Worm (Caenorhabditis elegans) whole organism, L2 larva: ENCODE measurements around the gene hsp-110.

ENCODE experiments used
- C34F6.9 ChIP-seq: fragments of 150-350 bp; optimal IDR thresholded peaks from 2 replicates; lab custom pipeline; 2014; ENCODE audit warnings: missing biosample characterization, missing genetic modification characterization
- aly-2 ChIP-seq: fragments of 150-350 bp; optimal IDR thresholded peaks from 2 replicates; lab custom pipeline; 2014; ENCODE audit warnings: missing biosample characterization, missing genetic modification characterization
- blmp-1 ChIP-seq: sonication (generic microtip); optimal IDR thresholded peaks from 2 replicates; lab custom pipeline; 2017; ENCODE audit warnings: missing genetic modification characterization, mild to moderate bottlenecking, missing compliant biosample characterization, antibody characterized with exemption, moderate library complexity; ENCODE audit not compliant: insufficient read depth
- dmd-4 ChIP-seq: sonication (generic microtip); optimal IDR thresholded peaks from 2 replicates; lab custom pipeline; 2017; ENCODE audit warnings: missing biosample characterization, missing genetic modification characterization
- gmeb-1 ChIP-seq: fragments of 150-350 bp; optimal IDR thresholded peaks from 2 replicates; lab custom pipeline; 2014; ENCODE audit warnings: missing biosample characterization, missing genetic modification characterization
- lsy-2 ChIP-seq, 2 experiments: fragments of 150-350 bp in 1 of 2; sonication (generic microtip) in 1 of 2; optimal IDR thresholded peaks; 2 replicates each; lab custom pipeline; 2014 to 2017; ENCODE audit warnings: missing biosample characterization in 2 of 2, missing genetic modification characterization in 2 of 2
- mab-5 ChIP-seq: fragments of 150-350 bp; optimal IDR thresholded peaks from 2 replicates; lab custom pipeline; 2014; ENCODE audit warnings: missing biosample characterization, missing genetic modification characterization
- nhr-11 ChIP-seq: fragments of 150-350 bp; optimal IDR thresholded peaks from 2 replicates; lab custom pipeline; 2014; ENCODE audit warnings: missing biosample characterization, missing genetic modification characterization
- nhr-12 ChIP-seq: fragments of 150-350 bp; optimal IDR thresholded peaks from 2 replicates; lab custom pipeline; 2014; ENCODE audit warnings: missing biosample characterization, missing genetic modification characterization
- nhr-237 ChIP-seq: fragments of 150-350 bp; optimal IDR thresholded peaks from 2 replicates; lab custom pipeline; 2014; ENCODE audit warnings: missing biosample characterization, missing genetic modification characterization
- nhr-6 ChIP-seq: fragments of 150-350 bp; optimal IDR thresholded peaks from 2 replicates; lab custom pipeline; 2014; ENCODE audit warnings: missing biosample characterization, missing genetic modification characterization
- unc-55 ChIP-seq: fragments of 150-350 bp; sonication (generic microtip); optimal IDR thresholded peaks from 3 replicates; lab custom pipeline; 2014; ENCODE audit warnings: missing biosample characterization, missing genetic modification reagents, missing genetic modification characterization

The hsp-110 gene

ce11 chrIII:8398411-8398810 lies 48.3 kb downstream of the hsp-110 start, which contains the start of gene ZK353.2:
Gene ZK353.2 (plus strand): TSS chrIII:8398711.
- TF ChIP-seq nhr-6 (tag; lab: Kevin White, UChicago): no peak
- TF ChIP-seq mab-5 (tag; lab: Kevin White, UChicago): no peak
- no peak for TF ChIP-seq gmeb-1 (tag; lab: Kevin White, UChicago)
- TF ChIP-seq blmp-1 (tag; lab: Kevin White, UChicago): no peak
- TF ChIP-seq nhr-12 (tag; lab: Kevin White, UChicago): no peak
- TF ChIP-seq, all 48 proteins: peak for 0

DNA sequence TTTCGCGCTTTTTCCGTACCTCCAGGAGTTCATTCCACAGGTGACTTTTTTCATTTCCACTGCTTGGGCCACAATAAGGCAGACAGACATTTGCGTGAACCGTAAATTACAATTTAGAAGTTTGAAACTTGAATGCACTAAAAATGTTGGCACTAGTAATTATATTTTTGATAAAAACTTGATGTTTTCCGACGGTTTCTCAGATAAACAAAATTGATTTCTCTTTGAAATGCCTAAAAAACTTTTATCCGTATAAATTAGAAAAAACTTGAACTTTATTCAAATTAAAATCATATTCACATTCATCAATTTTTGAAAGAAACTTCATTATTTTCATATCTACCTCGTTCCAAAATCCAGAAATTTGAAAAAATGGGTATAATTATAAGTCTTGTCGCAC lies 51.0 kb downstream of the hsp-110 start, which contains the start of gene ZK353.3:
Gene ZK353.3 (plus strand): TSS at position 301 of the 400 bp plus-strand sequence.
- no peak for TF ChIP-seq aly-2 (tag; lab: Kevin White, UChicago)
- no peak for TF ChIP-seq unc-55 (GFP tag; lab: Kevin White, UChicago)
- TF ChIP-seq dmd-4: no peak
- no peak for TF ChIP-seq nhr-11 (tag; lab: Kevin White, UChicago)

DNA sequence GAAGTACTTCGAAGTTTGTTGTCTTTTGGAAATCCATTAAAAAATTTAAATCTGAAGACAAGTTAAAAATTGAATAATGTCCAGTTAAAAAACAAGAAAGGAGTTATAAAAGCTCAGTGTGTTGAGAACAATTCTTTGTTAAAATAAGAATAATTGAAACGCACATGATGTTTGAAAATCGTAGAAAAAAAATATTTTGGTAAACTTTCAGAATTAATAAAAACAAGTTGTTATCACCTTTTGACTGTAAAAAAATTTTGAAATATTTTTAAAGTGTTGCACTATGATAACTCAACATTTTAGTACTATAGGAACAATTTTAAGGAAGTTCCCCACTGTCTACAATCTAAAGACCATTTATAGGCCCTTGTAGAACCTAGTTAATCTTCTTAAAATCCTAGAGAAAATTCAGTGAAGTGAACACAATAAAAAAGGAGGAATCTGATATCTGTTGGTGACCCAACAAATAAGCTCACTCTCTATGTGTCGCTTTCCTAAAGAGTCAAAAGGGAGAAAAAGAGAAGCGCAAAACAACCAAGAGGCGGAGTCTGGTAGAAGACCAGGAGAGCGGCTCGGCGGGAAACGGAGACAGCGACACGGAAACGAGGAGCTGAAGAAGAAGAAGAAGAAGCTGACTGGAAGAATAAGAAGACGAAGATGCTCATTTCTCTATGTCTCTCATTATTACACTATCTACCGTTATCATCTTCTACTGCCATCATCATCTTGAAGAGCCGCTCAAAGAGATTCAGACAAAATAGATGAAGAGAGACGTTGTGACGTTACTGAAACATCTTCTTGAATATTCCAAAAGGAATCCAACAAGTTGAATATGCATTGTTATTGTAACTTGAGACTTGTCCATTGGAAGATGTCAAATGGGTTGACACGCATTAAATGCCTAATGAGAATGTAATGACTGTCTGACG lies 52.1 kb downstream of the hsp-110 start, which contains the start of gene ZK353.10:
Gene ZK353.10 (minus strand): TSS at position 51 of the 929 bp plus-strand sequence.
- TF ChIP-seq unc-55 (GFP tag; lab: Kevin White, UChicago): peak; percentile 73
- peak in 1 of 2 experiments; percentile 45 for TF ChIP-seq lsy-2 (tag; optimal IDR thresholded peaks at IDR 0.05; lab: Kevin White, UChicago)
- no peak for TF ChIP-seq nhr-237 (tag; lab: Kevin White, UChicago)
- peak; percentile 20 for TF ChIP-seq C34F6.9 (tag; lab: Kevin White, UChicago)
- TF ChIP-seq, all 48 proteins: peak for 3
